Fruit fly (Drosophila melanogaster) whole organism, embryonic: ENCODE measurements around the gene CG14642.
A peak's percentile ranks its signal among the peaks of the same experiment; 100 is the strongest.

Source experiments
- Abd-B ChIP-seq: fragments of 200-800 bp; sonication (Bioruptor generic); optimal IDR thresholded peaks from 2 replicates; lab custom pipeline; 2018; ENCODE audit warnings: missing biosample characterization, mild to moderate bottlenecking, missing genetic modification characterization, moderate library complexity
- Adf1 ChIP-seq: fragments of 200-800 bp; sonication (Bioruptor generic); IDR thresholded peaks from 2 replicates; pipeline ENCODE4 v1.3.6; 2022; ENCODE audit warnings: missing biosample characterization, missing genetic modification characterization
- B-H1 ChIP-seq: fragments of 200-800 bp; sonication (Bioruptor generic); IDR thresholded peaks from 3 replicates; pipeline ENCODE4 v1.3.6; 2022; ENCODE audit warnings: missing biosample characterization, missing genetic modification characterization
- Blimp-1 ChIP-seq: fragments of 200-800 bp; sonication (Bioruptor generic); optimal IDR thresholded peaks from 3 replicates; lab custom pipeline; 2018; ENCODE audit warnings: missing biosample characterization, missing genetic modification characterization, mild to moderate bottlenecking, moderate library complexity, missing genetic modification reagents
- CG10147 ChIP-seq: fragments of 200-800 bp; sonication (Bioruptor generic); optimal IDR thresholded peaks from 2 replicates; lab custom pipeline; 2019; ENCODE audit warnings: missing biosample characterization, mild to moderate bottlenecking, missing genetic modification characterization, moderate library complexity
- CG1024 ChIP-seq: fragments of 200-800 bp; sonication (Bioruptor generic); IDR thresholded peaks from 2 replicates; pipeline ENCODE4 v1.3.6; 2022; ENCODE audit warnings: missing biosample characterization, missing genetic modification characterization
- CG11504 ChIP-seq: fragments of 200-800 bp; sonication (Bioruptor generic); optimal IDR thresholded peaks from 3 replicates; lab custom pipeline; 2019; ENCODE audit warnings: missing biosample characterization, mild to moderate bottlenecking, missing genetic modification characterization, moderate library complexity
- CG15269 ChIP-seq: fragments of 200-800 bp; sonication (Bioruptor generic); optimal IDR thresholded peaks from 2 replicates; lab custom pipeline; 2018; ENCODE audit warnings: missing biosample characterization, mild to moderate bottlenecking, missing genetic modification characterization, moderate library complexity
- CG16863 ChIP-seq: fragments of 200-800 bp; sonication (Bioruptor generic); optimal IDR thresholded peaks from 3 replicates; lab custom pipeline; 2016; ENCODE audit warnings: missing biosample characterization, missing genetic modification characterization
- CG17186 ChIP-seq: fragments of 200-800 bp; sonication (Bioruptor generic); optimal IDR thresholded peaks from 3 replicates; lab custom pipeline; 2017; ENCODE audit warnings: missing biosample characterization, missing genetic modification reagents, missing genetic modification characterization
- CG18619 ChIP-seq: fragments of 200-800 bp; sonication (Bioruptor generic); optimal IDR thresholded peaks from 3 replicates; lab custom pipeline; 2017; ENCODE audit warnings: missing biosample characterization, mild to moderate bottlenecking, missing genetic modification characterization
- CG2712 ChIP-seq: fragments of 200-800 bp; optimal IDR thresholded peaks from 3 replicates; lab custom pipeline; 2019; ENCODE audit warnings: missing biosample characterization, mild to moderate bottlenecking, missing genetic modification characterization, moderate library complexity
- CG32772 ChIP-seq: fragments of 200-800 bp; sonication (Bioruptor generic); IDR thresholded peaks from 2 replicates; pipeline ENCODE4 v1.3.6; 2022; ENCODE audit warnings: missing biosample characterization, missing genetic modification characterization
- CG4404 ChIP-seq: fragments of 200-800 bp; sonication (Bioruptor generic); IDR thresholded peaks from 2 replicates; pipeline ENCODE4 v1.3.6; 2022; ENCODE audit warnings: missing biosample characterization, missing genetic modification characterization
- CG6689 ChIP-seq: fragments of 200-800 bp; sonication (Bioruptor generic); IDR thresholded peaks from 2 replicates; pipeline ENCODE4 v1.3.6; 2022; ENCODE audit warnings: missing biosample characterization, missing genetic modification characterization
- CG6854 ChIP-seq: fragments of 200-800 bp; sonication (Bioruptor generic); optimal IDR thresholded peaks from 3 replicates; lab custom pipeline; 2017; ENCODE audit warnings: missing biosample characterization, mild to moderate bottlenecking, missing genetic modification characterization
- CG7745 ChIP-seq: fragments of 200-800 bp; sonication (Bioruptor generic); optimal IDR thresholded peaks from 2 replicates; lab custom pipeline; 2018; ENCODE audit warnings: missing biosample characterization, mild to moderate bottlenecking, missing genetic modification characterization, moderate library complexity
- CG7987 ChIP-seq: fragments of 200-800 bp; sonication (Bioruptor generic); optimal IDR thresholded peaks from 2 replicates; lab custom pipeline; 2018; ENCODE audit warnings: missing biosample characterization, mild to moderate bottlenecking, missing genetic modification characterization, moderate library complexity
- CG9215 ChIP-seq: fragments of 200-800 bp; sonication (Bioruptor generic); IDR thresholded peaks from 2 replicates; pipeline ENCODE4 v1.3.6; 2022; ENCODE audit warnings: missing biosample characterization, missing genetic modification characterization
- CTCF ChIP-seq: fragments of 200-800 bp; sonication (Bioruptor generic); optimal IDR thresholded peaks from 2 replicates; lab custom pipeline; 2017; ENCODE audit warnings: missing biosample characterization, mild to moderate bottlenecking, missing genetic modification characterization, moderate library complexity
- Camta ChIP-seq: fragments of 200-800 bp; sonication (Bioruptor generic); optimal IDR thresholded peaks from 2 replicates; lab custom pipeline; 2016; ENCODE audit warnings: missing biosample characterization, missing genetic modification characterization
- Dip3 ChIP-seq: fragments of 200-800 bp; sonication (Bioruptor generic); optimal IDR thresholded peaks from 3 replicates; lab custom pipeline; 2016; ENCODE audit warnings: missing biosample characterization, missing genetic modification characterization
- Dp ChIP-seq: fragments of 200-800 bp; sonication (Bioruptor generic); optimal IDR thresholded peaks from 2 replicates; lab custom pipeline; 2018; ENCODE audit warnings: missing biosample characterization, mild to moderate bottlenecking, missing genetic modification characterization, moderate library complexity
- Ets65A ChIP-seq: fragments of 200-800 bp; sonication (Bioruptor generic); peaks from one replicate; lab custom pipeline; 2016; ENCODE audit warnings: missing biosample characterization, missing genetic modification characterization
- Fer3 ChIP-seq: fragments of 200-800 bp; sonication (Bioruptor generic); optimal IDR thresholded peaks from 2 replicates; lab custom pipeline; 2018; ENCODE audit warnings: missing biosample characterization, mild to moderate bottlenecking, missing genetic modification characterization, moderate library complexity
- H2.0 ChIP-seq: fragments of 200-800 bp; sonication (Bioruptor generic); IDR thresholded peaks from 2 replicates; pipeline ENCODE4 v1.3.6; 2022; ENCODE audit warnings: missing biosample characterization, missing genetic modification characterization
- HHEX ChIP-seq: fragments of 200-800 bp; sonication (Bioruptor generic); optimal IDR thresholded peaks from 3 replicates; lab custom pipeline; 2017; ENCODE audit warnings: missing biosample characterization, mild to moderate bottlenecking, missing genetic modification characterization, missing genetic modification reagents
- HLH3B ChIP-seq: fragments of 200-800 bp; sonication (Bioruptor generic); IDR thresholded peaks from 2 replicates; pipeline ENCODE4 v1.3.6; 2022; ENCODE audit warnings: missing biosample characterization, missing genetic modification characterization
- Lpt ChIP-seq: fragments of >200 bp; optimal IDR thresholded peaks from 2 replicates; lab custom pipeline; 2018; ENCODE audit warnings: missing biosample characterization, missing genetic modification characterization
- Side ChIP-seq: fragments of 200-800 bp; sonication (Bioruptor generic); optimal IDR thresholded peaks from 2 replicates; lab custom pipeline; 2016; ENCODE audit warnings: missing biosample characterization, missing genetic modification characterization
- ase ChIP-seq: fragments of 200-800 bp; sonication (Bioruptor generic); IDR thresholded peaks from 3 replicates; pipeline ENCODE4 v1.3.6; 2022; ENCODE audit warnings: missing biosample characterization, missing genetic modification characterization
- az2 ChIP-seq: fragments of 200-800 bp; sonication (Bioruptor generic); optimal IDR thresholded peaks from 3 replicates; lab custom pipeline; 2016; ENCODE audit warnings: missing biosample characterization, missing genetic modification characterization
- bab2 ChIP-seq: fragments of 200-800 bp; sonication (Bioruptor generic); optimal IDR thresholded peaks from 2 replicates; lab custom pipeline; 2016; ENCODE audit warnings: missing biosample characterization, missing genetic modification characterization
- bsh ChIP-seq, 2 experiments: fragments of 200-800 bp; sonication (Bioruptor generic); optimal IDR thresholded peaks; 2 replicates each; lab custom pipeline; 2017 to 2018; ENCODE audit warnings: mild to moderate bottlenecking in 2 of 2, missing biosample characterization in 2 of 2, missing genetic modification characterization in 2 of 2, moderate library complexity in 1 of 2
- chif ChIP-seq, 2 experiments: fragments of 200-800 bp; sonication (Bioruptor generic); optimal IDR thresholded peaks; 3 replicates each; lab custom pipeline; 2016; ENCODE audit warnings: missing biosample characterization in 2 of 2, missing genetic modification characterization in 2 of 2
- ems ChIP-seq: fragments of 200-800 bp; sonication (Bioruptor generic); optimal IDR thresholded peaks from 3 replicates; lab custom pipeline; 2016; ENCODE audit warnings: missing biosample characterization, missing genetic modification characterization
- gfzf ChIP-seq: fragments of 200-800 bp; sonication (Bioruptor generic); optimal IDR thresholded peaks from 2 replicates; lab custom pipeline; 2016; ENCODE audit warnings: missing biosample characterization, mild to moderate bottlenecking, missing genetic modification characterization, moderate library complexity
- ind ChIP-seq: fragments of 200-800 bp; sonication (Bioruptor generic); optimal IDR thresholded peaks from 3 replicates; lab custom pipeline; 2016; ENCODE audit warnings: missing biosample characterization, missing genetic modification characterization
- ken ChIP-seq: fragments of 200-800 bp; sonication (Bioruptor generic); IDR thresholded peaks from 3 replicates; pipeline ENCODE4 v1.3.6; 2022; ENCODE audit warnings: missing biosample characterization, missing genetic modification characterization
- knrl ChIP-seq: fragments of 200-800 bp; sonication (Bioruptor generic); IDR thresholded peaks from 3 replicates; pipeline ENCODE4 v1.3.6; 2022; ENCODE audit warnings: missing biosample characterization, missing genetic modification characterization; ENCODE audit not compliant: partially characterized antibody
- lab ChIP-seq: fragments of 200-800 bp; sonication (Bioruptor generic); optimal IDR thresholded peaks from 3 replicates; lab custom pipeline; 2017; ENCODE audit warnings: missing biosample characterization, missing genetic modification characterization, mild to moderate bottlenecking, moderate library complexity, missing genetic modification reagents
- nom ChIP-seq: fragments of 200-800 bp; sonication (Bioruptor generic); optimal IDR thresholded peaks from 2 replicates; lab custom pipeline; 2017; ENCODE audit warnings: missing biosample characterization, missing genetic modification characterization, mild to moderate bottlenecking, moderate library complexity, missing genetic modification reagents
- prd ChIP-seq, 3 experiments: fragments of >200 bp in 2 of 3; fragments of 200-800 bp in 1 of 3; sonication (Bioruptor generic) in 1 of 3; optimal IDR thresholded peaks in 2 of 3; IDR thresholded peaks in 1 of 3; 2 replicates in 2 of 3; 3 replicates in 1 of 3; pipeline versions ENCODE4 v1.3.6 to Lab custom; 2017 to 2022; ENCODE audit warnings: missing biosample characterization in 1 of 3, missing genetic modification characterization in 1 of 3
- repo ChIP-seq: fragments of 200-800 bp; sonication (Bioruptor generic); optimal IDR thresholded peaks from 2 replicates; lab custom pipeline; 2016; ENCODE audit warnings: missing biosample characterization, missing genetic modification characterization
- row ChIP-seq: fragments of 200-800 bp; sonication (Bioruptor generic); IDR thresholded peaks from 3 replicates; pipeline ENCODE4 v1.3.6; 2022; ENCODE audit warnings: missing biosample characterization, missing genetic modification characterization
- sens-2 ChIP-seq: fragments of 200-800 bp; sonication (Bioruptor generic); IDR thresholded peaks from 2 replicates; pipeline ENCODE4 v1.3.6; 2022; ENCODE audit warnings: missing biosample characterization, missing genetic modification characterization
- shn ChIP-seq: fragments of 200-800 bp; sonication (Bioruptor generic); optimal IDR thresholded peaks from 3 replicates; lab custom pipeline; 2016; ENCODE audit warnings: missing biosample characterization, missing genetic modification characterization
- unpg ChIP-seq: fragments of 200-800 bp; sonication (Bioruptor generic); optimal IDR thresholded peaks from 3 replicates; lab custom pipeline; 2018; ENCODE audit warnings: missing biosample characterization, mild to moderate bottlenecking, missing genetic modification characterization, moderate library complexity
- wek ChIP-seq: fragments of 200-800 bp; sonication (Bioruptor generic); optimal IDR thresholded peaks from 3 replicates; lab custom pipeline; 2018; ENCODE audit warnings: missing biosample characterization, mild to moderate bottlenecking, missing genetic modification characterization, moderate library complexity
- zen2 ChIP-seq: fragments of 200-800 bp; sonication (Bioruptor generic); IDR thresholded peaks from 3 replicates; pipeline ENCODE4 v1.3.6; 2022; ENCODE audit warnings: missing biosample characterization, missing genetic modification characterization; ENCODE audit not compliant: partially characterized antibody

Gene CG14642

DNA sequence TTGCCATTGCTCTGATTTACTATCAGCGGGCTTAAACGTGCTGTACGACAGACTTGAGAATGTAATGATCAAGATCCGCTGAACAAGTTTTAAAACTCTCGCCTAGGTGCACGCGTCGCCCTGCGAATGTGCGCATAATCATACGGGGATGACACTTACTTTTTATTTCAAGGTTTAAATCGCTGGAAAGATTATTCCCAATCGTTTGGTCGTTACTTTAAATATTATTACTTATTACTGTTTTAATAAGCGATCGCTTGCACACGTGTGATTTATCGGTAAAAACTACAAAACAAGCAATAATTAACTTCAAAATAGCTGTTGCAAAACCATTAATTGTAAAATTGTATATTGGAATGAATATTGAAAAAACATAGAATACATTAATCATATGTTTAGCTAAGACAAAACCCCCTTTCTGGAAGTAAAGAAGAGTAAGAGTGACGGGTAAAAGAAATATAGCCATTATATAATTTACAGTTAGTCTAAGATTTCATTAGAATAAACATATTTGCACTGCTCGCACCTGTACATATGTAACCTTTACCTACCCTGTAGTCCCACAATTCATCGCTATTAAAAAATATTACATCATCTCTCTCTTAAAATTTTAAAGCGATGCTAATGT lies 13.3 kb downstream of the CG14642 start, which contains the start of gene DhpD (continued):
- TF ChIP-seq Dp (GFP tag; lab: Kevin White, UChicago) (peak; percentile 31), Dip3 (GFP tag; lab: Kevin White, UChicago) (peak; percentile 73), CG7745 (tag; lab: Kevin White, UChicago) (no peak), unpg (peak; percentile 67), CG7987 (GFP tag; lab: Kevin White, UChicago) (peak; percentile 66), ind (GFP tag; lab: Kevin White, UChicago) (peak; percentile 67), Blimp-1 (GFP tag; lab: Kevin White, UChicago) (peak; percentile 68), HLH3B (peak; percentile 76), az2 (GFP tag; lab: Kevin White, UChicago) (peak; percentile 73), CG6689 (GFP tag; lab: Robert Waterston, UW) (peak; percentile 63), HHEX (peak; percentile 62), CG18619 (GFP tag; lab: Kevin White, UChicago) (peak; percentile 42), wek (no peak), Adf1 (0 out of 2 replicates have a peak, but pooled peaks have one; percentile 35), CG17186 (GFP tag; lab: Kevin White, UChicago) (no peak), bab2 (GFP tag; lab: Kevin White, UChicago) (peak; percentile 65), shn (no peak), CTCF (GFP tag; lab: Kevin White, UChicago) (peak; percentile 33), B-H1 (GFP tag; lab: Robert Waterston, UW) (peak; percentile 46), repo (GFP tag; lab: Kevin White, UChicago) (no peak), CG9215 (peak; percentile 69), sens-2 (GFP tag; lab: Robert Waterston, UW) (no peak), ken (peak; percentile 81), ems (GFP tag; lab: Kevin White, UChicago) (peak; percentile 29), chif (GFP tag; optimal IDR thresholded peaks at IDR 0.05; lab: Kevin White, UChicago) (peak; percentile 4 to 38), gfzf (GFP tag; lab: Kevin White, UChicago) (no peak), CG10147 (GFP tag; lab: Kevin White, UChicago) (peak; percentile 99), zen2 (GFP tag; lab: Robert Waterston, UW) (no peak), Abd-B (GFP tag; lab: Kevin White, UChicago) (no peak), lab (GFP tag; lab: Kevin White, UChicago) (peak; percentile 85), prd (optimal IDR thresholded peaks at IDR 0.05; lab: Kevin White, UChicago) (no peak), prd (GFP tag; IDR thresholded peaks at IDR 0.05; lab: Robert Waterston, UW) (peak; percentile 81), Side (GFP tag; lab: Kevin White, UChicago) (no peak), CG2712 (peak; percentile 79), CG6854 (GFP tag; lab: Kevin White, UChicago) (peak; percentile 24), ase (peak; percentile 61; the same call in 2 of the 3 replicates), knrl (GFP tag; lab: Robert Waterston, UW) (peak; percentile 85), nom (GFP tag; lab: Kevin White, UChicago) (peak; percentile 65), Ets65A (GFP tag; lab: Kevin White, UChicago) (peak; percentile 78), CG11504 (no peak), CG32772 (peak; percentile 39), Fer3 (peak; percentile 79), CG1024 (GFP tag; lab: Robert Waterston, UW) (peak; percentile 76), row (GFP tag; lab: Robert Waterston, UW) (peak; percentile 88), bsh (GFP tag; optimal IDR thresholded peaks at IDR 0.05; lab: Kevin White, UChicago) (peak; percentile 34 to 64), Lpt (GFP tag; lab: Kevin White, UChicago) (no peak), CG16863 (GFP tag; lab: Kevin White, UChicago) (no peak), Camta (peak; percentile 0), H2.0 (GFP tag; lab: Robert Waterston, UW) (peak; percentile 25; the same call in 1 of the 2 replicates), CG4404 (GFP tag; lab: Robert Waterston, UW) (peak; percentile 53; the same call in 1 of the 2 replicates), CG15269 (tag; lab: Kevin White, UChicago) (peak; percentile 75)
